Worm (Caenorhabditis elegans): ENCODE data around the gene lect-2.

The lect-2 gene

ce11 chrII:5781935-5782921, 8.3 kb upstream of the lect-2 start, which contains the start of gene K05F1.6 (continued):
- TF ChIP-seq tbp1 (GFP tag; optimal IDR thresholded peaks at IDR 0.05) (peak; percentile 95), C17E4.6 (GFP tag; IDR thresholded peaks at IDR 0.05) (0 out of 2 replicates have a peak, but pooled peaks have one; percentile 62), gei-17 (GFP tag; optimal IDR thresholded peaks at IDR 0.05) (no peak), chd-7 (tag; optimal IDR thresholded peaks at IDR 0.05) (peak; percentile 83), nhr-27 (tag; optimal IDR thresholded peaks at IDR 0.05) (peak; percentile 60), cebp-1 (GFP tag; IDR thresholded peaks at IDR 0.05) (0 out of 2 replicates have a peak, but pooled peaks have one; percentile 53), cebp-1 (tag; optimal IDR thresholded peaks at IDR 0.05) (peak; percentile 70), nhr-120 (GFP tag; IDR thresholded peaks at IDR 0.05) (no peak), repo-1 (tag; optimal IDR thresholded peaks at IDR 0.05) (peak; percentile 82), C06A6.2 (GFP tag; conservative IDR thresholded peaks at IDR 0.05) (no peak), ztf-18 (tag; optimal IDR thresholded peaks at IDR 0.05) (peak; percentile 81), mcd-1 (GFP tag; IDR thresholded peaks at IDR 0.05) (peak; percentile 72), ama-1 (optimal IDR thresholded peaks at IDR 0.05) (no peak), ama-1 (GFP tag; optimal IDR thresholded peaks at IDR 0.05) (peak; percentile 36 to 67), snpc-1.3 (tag; optimal IDR thresholded peaks at IDR 0.05; ENCODE audit: insufficient read depth) (peak; percentile 59), lin-40 (tag; optimal IDR thresholded peaks at IDR 0.05) (peak; percentile 80), xnd-1 (tag; optimal IDR thresholded peaks at IDR 0.05) (peak; percentile 39), ceh-91 (GFP tag; IDR thresholded peaks at IDR 0.05) (peak; percentile 57), ZK185.1 (tag; optimal IDR thresholded peaks at IDR 0.05; ENCODE audit: poor library complexity, severe bottlenecking) (peak; percentile 60), athp-1 (tag; optimal IDR thresholded peaks at IDR 0.05) (peak; percentile 77), F52B5.7 (tag; optimal IDR thresholded peaks at IDR 0.05) (peak; percentile 90), lsl-1 (GFP tag; optimal IDR thresholded peaks at IDR 0.05) (peak; percentile 63), ceh-100 (GFP tag; IDR thresholded peaks at IDR 0.05) (peak; percentile 73), ccch-3 (GFP tag; optimal IDR thresholded peaks at IDR 0.05) (no peak), atf-7 (tag; optimal IDR thresholded peaks at IDR 0.05) (peak; percentile 72), F23B12.7 (tag; optimal IDR thresholded peaks at IDR 0.05; ENCODE audit: insufficient read depth) (peak; percentile 93), T07F8.4 (tag; optimal IDR thresholded peaks at IDR 0.05) (peak; percentile 84), hlh-12 (tag; optimal IDR thresholded peaks at IDR 0.05) (peak; percentile 32), rcor-1 (GFP tag; IDR thresholded peaks at IDR 0.05) (peak; percentile 82), ekl-4 (GFP tag; IDR thresholded peaks at IDR 0.05) (peak; percentile 67; the same call in 1 of the 2 replicates), lag-1 (GFP tag; IDR thresholded peaks at IDR 0.05) (no peak), snpc-1.1 (tag; optimal IDR thresholded peaks at IDR 0.05; ENCODE audit: insufficient read depth) (peak; percentile 31), attf-3 (GFP tag; conservative IDR thresholded peaks at IDR 0.05) (peak; percentile 48; the same call in 1 of the 2 replicates), unc-130 (GFP tag; optimal IDR thresholded peaks at IDR 0.05) (peak; percentile 50), egrh-3 (GFP tag; IDR thresholded peaks at IDR 0.05) (peak; percentile 49; the same call in 1 of the 2 replicates), dpff-1 (tag; optimal IDR thresholded peaks at IDR 0.05) (peak; percentile 66), madf-10 (tag; optimal IDR thresholded peaks at IDR 0.05) (peak; percentile 70), F22D6.2 (tag; optimal IDR thresholded peaks at IDR 0.05) (no peak), B0261.1 (tag; optimal IDR thresholded peaks at IDR 0.05) (peak; percentile 94), mes-4 (tag; optimal IDR thresholded peaks at IDR 0.05) (peak; percentile 76), snpc-3.4 (tag; optimal IDR thresholded peaks at IDR 0.05) (peak; percentile 84), hrde-1 (tag; optimal IDR thresholded peaks at IDR 0.05; ENCODE audit: borderline replicate concordance) (peak; percentile 90), Y67H2A.10 (GFP tag; conservative IDR thresholded peaks at IDR 0.05) (no peak), dox-1 (GFP tag; IDR thresholded peaks at IDR 0.05) (peak; percentile 89), cebp-2 (GFP tag; IDR thresholded peaks at IDR 0.05) (0 out of 2 replicates have a peak, but pooled peaks have one; percentile 27), unc-62 (GFP tag; optimal IDR thresholded peaks at IDR 0.05) (no peak)
